Fruit fly (Drosophila melanogaster) whole organism, wandering third instar larva: ENCODE results near the gene CG4213.

Experiments
- Abd-B ChIP-seq: fragments of >200 bp; optimal IDR thresholded peaks from 2 replicates; lab custom pipeline; 2017; ENCODE audit warnings: missing biosample characterization, missing genetic modification characterization
- CG9705 ChIP-seq: fragments of 200-800 bp; sonication (Bioruptor generic); optimal IDR thresholded peaks from 2 replicates; lab custom pipeline; 2018; ENCODE audit warnings: missing biosample characterization, mild to moderate bottlenecking, missing genetic modification characterization
- Dfd ChIP-seq: fragments of >200 bp; optimal IDR thresholded peaks from 2 replicates; lab custom pipeline; 2017; ENCODE audit warnings: missing biosample characterization, missing genetic modification characterization
- Dif ChIP-seq: fragments of 200-275, 200-300 bp; sonication (Bioruptor generic); optimal IDR thresholded peaks from 2 replicates; lab custom pipeline; 2018; ENCODE audit warnings: missing biosample characterization, missing genetic modification characterization; ENCODE audit not compliant: partially characterized antibody
- GATAd ChIP-seq: sonication (Bioruptor generic); optimal IDR thresholded peaks from 2 replicates; lab custom pipeline; 2016; ENCODE audit warnings: missing biosample characterization, missing genetic modification characterization
- Hnf4 ChIP-seq: fragments of 200-800 bp; sonication (Bioruptor generic); optimal IDR thresholded peaks from 2 replicates; lab custom pipeline; 2016; ENCODE audit warnings: missing biosample characterization, mild to moderate bottlenecking, missing genetic modification characterization
- Hr78 ChIP-seq: fragments of >200 bp; optimal IDR thresholded peaks from 2 replicates; lab custom pipeline; 2017; ENCODE audit warnings: missing biosample characterization, missing genetic modification characterization
- Jra ChIP-seq: sonication (Bioruptor generic); optimal IDR thresholded peaks from 2 replicates; lab custom pipeline; 2016; ENCODE audit warnings: missing biosample characterization, missing genetic modification characterization
- Myc ChIP-seq: fragments of >200 bp; optimal IDR thresholded peaks from 2 replicates; lab custom pipeline; 2017
- Vsx2 ChIP-seq: fragments of 200-300, 225-300 bp; sonication (Bioruptor generic); optimal IDR thresholded peaks from 2 replicates; lab custom pipeline; 2018; ENCODE audit warnings: missing biosample characterization, missing genetic modification characterization; ENCODE audit not compliant: partially characterized antibody
- br ChIP-seq: fragments of 200-800 bp; sonication (Bioruptor generic); optimal IDR thresholded peaks from 2 replicates; lab custom pipeline; 2016; ENCODE audit warnings: missing biosample characterization, missing genetic modification characterization
- brk ChIP-seq: fragments of 200-800 bp; sonication (Bioruptor generic); optimal IDR thresholded peaks from 2 replicates; lab custom pipeline; 2016; ENCODE audit warnings: missing biosample characterization, mild to moderate bottlenecking, missing genetic modification characterization
- dl ChIP-seq, 2 experiments: fragments of 175-275, 200-275 bp in 1 of 2; fragments of 200-275 bp in 1 of 2; sonication (Bioruptor generic); optimal IDR thresholded peaks; lab custom pipeline; 2018; ENCODE audit warnings: mild to moderate bottlenecking in 2 of 2, missing biosample characterization in 2 of 2, missing genetic modification characterization in 2 of 2, moderate library complexity in 2 of 2; ENCODE audit not compliant: partially characterized antibody in 2 of 2, insufficient read depth in 1 of 2
- foxo ChIP-seq, 2 experiments: fragments of 200-800 bp; sonication (Bioruptor generic); optimal IDR thresholded peaks; 2 replicates in 1 of 2; 3 replicates in 1 of 2; lab custom pipeline; 2016 to 2017; ENCODE audit warnings: missing biosample characterization in 2 of 2, missing genetic modification characterization in 2 of 2
- fru ChIP-seq: fragments of 200-800 bp; sonication (Bioruptor generic); optimal IDR thresholded peaks from 3 replicates; lab custom pipeline; 2016; ENCODE audit warnings: missing biosample characterization, mild to moderate bottlenecking, missing genetic modification characterization
- h ChIP-seq: fragments of 200-800 bp; sonication (Bioruptor generic); optimal IDR thresholded peaks from 3 replicates; lab custom pipeline; 2016; ENCODE audit warnings: missing biosample characterization, mild to moderate bottlenecking, missing genetic modification characterization
- jim ChIP-seq: fragments of 175-275, 200-325 bp; sonication (Bioruptor generic); optimal IDR thresholded peaks from 2 replicates; lab custom pipeline; 2016; ENCODE audit warnings: missing biosample characterization, mild to moderate bottlenecking, missing genetic modification characterization
- lola ChIP-seq: fragments of >200 bp; optimal IDR thresholded peaks from 2 replicates; lab custom pipeline; 2017; ENCODE audit warnings: missing biosample characterization, missing genetic modification characterization
- psq ChIP-seq: fragments of 200-800 bp; sonication (Bioruptor generic); optimal IDR thresholded peaks from 3 replicates; lab custom pipeline; 2017; ENCODE audit warnings: missing biosample characterization, mild to moderate bottlenecking, missing genetic modification characterization, moderate library complexity
- rgr ChIP-seq: fragments of 200-800 bp; sonication (Bioruptor generic); optimal IDR thresholded peaks from 3 replicates; lab custom pipeline; 2016; ENCODE audit warnings: missing biosample characterization, mild to moderate bottlenecking, missing genetic modification characterization
- sage ChIP-seq: fragments of 200-800 bp; sonication (Bioruptor generic); optimal IDR thresholded peaks from 2 replicates; lab custom pipeline; 2016; ENCODE audit warnings: missing biosample characterization, mild to moderate bottlenecking, missing genetic modification characterization
- sv ChIP-seq: fragments of 200-800 bp; sonication (Bioruptor generic); optimal IDR thresholded peaks from 3 replicates; lab custom pipeline; 2016; ENCODE audit warnings: missing biosample characterization, missing genetic modification characterization
- tai ChIP-seq: sonication (Bioruptor generic); optimal IDR thresholded peaks from 2 replicates; lab custom pipeline; 2016; ENCODE audit warnings: missing biosample characterization, missing genetic modification characterization
- woc ChIP-seq: sonication (Bioruptor generic); optimal IDR thresholded peaks from 2 replicates; lab custom pipeline; 2016; ENCODE audit warnings: missing biosample characterization, mild to moderate bottlenecking, missing genetic modification characterization

The CG4213 gene

dm6 chr2L:382807-383206, 19.2 kb downstream of the CG4213 start (continued):
- TF ChIP-seq Abd-B (GFP tag; lab: Kevin White, UChicago) = no peak
- peak in 1 of 2 experiments; percentile 70 for TF ChIP-seq foxo (GFP tag; optimal IDR thresholded peaks at IDR 0.05; lab: Kevin White, UChicago)
- TF ChIP-seq fru (GFP tag; lab: Kevin White, UChicago) = peak; percentile 69
- no peak for TF ChIP-seq Dif (GFP tag; lab: Kevin White, UChicago)

- TF ChIP-seq Abd-B (GFP tag; lab: Kevin White, UChicago) = no peak
These were observed 23.1 kb downstream of the CG4213 start for dm6 chr2L:378815-379440.

dm6 chr2L:377780-378222, 24.2 kb downstream of the CG4213 start, which contains the start of gene al:
al (plus strand) TSS chr2L:378112.
- TF ChIP-seq rgr (GFP tag; lab: Kevin White, UChicago) = no peak
- TF ChIP-seq Vsx2 (GFP tag; lab: Kevin White, UChicago) = peak; percentile 68
- no peak for TF ChIP-seq Myc (lab: Kevin White, UChicago)
- no peak for TF ChIP-seq brk
- TF ChIP-seq dl (GFP tag; optimal IDR thresholded peaks at IDR 0.05; lab: Kevin White, UChicago; ENCODE audit: insufficient read depth in 1 of 2, partially characterized antibody in 2 of 2) = peak; percentile 47 to 60
- TF ChIP-seq sage (GFP tag; lab: Kevin White, UChicago) = no peak
- peak; percentile 76 for TF ChIP-seq Dif (GFP tag; lab: Kevin White, UChicago)
- no peak for TF ChIP-seq lola (GFP tag; lab: Kevin White, UChicago)
- no peak for TF ChIP-seq sv (GFP tag; lab: Kevin White, UChicago)
- no peak for TF ChIP-seq jim (GFP tag; lab: Kevin White, UChicago)
- TF ChIP-seq psq (GFP tag; lab: Kevin White, UChicago) = peak; percentile 12
- peak; percentile 8 for TF ChIP-seq h (GFP tag; lab: Kevin White, UChicago)
- TF ChIP-seq, all 38 proteins: peak for 5

- TF ChIP-seq CG9705 (GFP tag; lab: Kevin White, UChicago) = no peak
- TF ChIP-seq GATAd (GFP tag; lab: Kevin White, UChicago) = no peak
- TF ChIP-seq fru (GFP tag; lab: Kevin White, UChicago) = no peak
- TF ChIP-seq Jra (GFP tag; lab: Kevin White, UChicago) = no peak
- TF ChIP-seq dl (GFP tag; optimal IDR thresholded peaks at IDR 0.05; lab: Kevin White, UChicago; ENCODE audit: insufficient read depth in 1 of 2, partially characterized antibody in 2 of 2) = no peak
- TF ChIP-seq Hr78 (GFP tag; lab: Kevin White, UChicago) = no peak
- TF ChIP-seq, all 38 proteins: peak for 0
These were observed 30.3 kb downstream of the CG4213 start for dm6 chr2L:371747-372146.

- TF ChIP-seq lola (GFP tag; lab: Kevin White, UChicago) (no peak), fru (GFP tag; lab: Kevin White, UChicago) (no peak), Hnf4 (GFP tag; lab: Kevin White, UChicago) (no peak), woc (GFP tag; lab: Kevin White, UChicago) (no peak), Dfd (GFP tag; lab: Kevin White, UChicago) (no peak), Abd-B (GFP tag; lab: Kevin White, UChicago) (no peak)
These were observed 32.2 kb downstream of the CG4213 start for dm6 chr2L:369811-370210.

dm6 chr2L:368398-369008, 33.5 kb downstream of the CG4213 start:
- TF ChIP-seq Jra (GFP tag; lab: Kevin White, UChicago) (no peak), psq (GFP tag; lab: Kevin White, UChicago) (peak; percentile 5)

dm6 chr2L:366876-367275, 35.1 kb downstream of the CG4213 start:
- TF ChIP-seq br (GFP tag; lab: Kevin White, UChicago) = no peak
- no peak for TF ChIP-seq sv (GFP tag; lab: Kevin White, UChicago)
- TF ChIP-seq tai = no peak
- TF ChIP-seq Dif (GFP tag; lab: Kevin White, UChicago) = no peak
- TF ChIP-seq, all 38 proteins: peak for 0
